Worm (Caenorhabditis elegans): Measurements from ENCODE around the gene T04F3.4.

ce11 chrV:11757358-11757757 lies 5.5 kb downstream of the T04F3.4 start, which contains the start of gene smoc-1:
- TF ChIP-seq ztf-11 (tag; optimal IDR thresholded peaks at IDR 0.05) (no peak), dmd-4 (tag; optimal IDR thresholded peaks at IDR 0.05) (no peak), nhr-25 (tag; optimal IDR thresholded peaks at IDR 0.05) (no peak), snpc-4 (tag; optimal IDR thresholded peaks at IDR 0.05) (no peak), nhr-12 (tag; optimal IDR thresholded peaks at IDR 0.05) (no peak), nhr-10 (tag; optimal IDR thresholded peaks at IDR 0.05) (no peak), elt-3 (tag; optimal IDR thresholded peaks at IDR 0.05) (no peak), mab-5 (tag; optimal IDR thresholded peaks at IDR 0.05) (no peak), unc-62 (GFP tag; optimal IDR thresholded peaks at IDR 0.05) (no peak), ZK546.5 (tag; optimal IDR thresholded peaks at IDR 0.05) (no peak), lin-13 (GFP tag; optimal IDR thresholded peaks at IDR 0.05) (no peak), fos-1 (tag; optimal IDR thresholded peaks at IDR 0.05) (no peak), blmp-1 (tag; optimal IDR thresholded peaks at IDR 0.05; ENCODE audit: insufficient read depth) (no peak), zag-1 (tag; optimal IDR thresholded peaks at IDR 0.05) (no peak)

Measured in whole organism, L2 larva.